Fruit fly (Drosophila melanogaster): ENCODE results near the gene Alp5.

Gene Alp5

DNA sequence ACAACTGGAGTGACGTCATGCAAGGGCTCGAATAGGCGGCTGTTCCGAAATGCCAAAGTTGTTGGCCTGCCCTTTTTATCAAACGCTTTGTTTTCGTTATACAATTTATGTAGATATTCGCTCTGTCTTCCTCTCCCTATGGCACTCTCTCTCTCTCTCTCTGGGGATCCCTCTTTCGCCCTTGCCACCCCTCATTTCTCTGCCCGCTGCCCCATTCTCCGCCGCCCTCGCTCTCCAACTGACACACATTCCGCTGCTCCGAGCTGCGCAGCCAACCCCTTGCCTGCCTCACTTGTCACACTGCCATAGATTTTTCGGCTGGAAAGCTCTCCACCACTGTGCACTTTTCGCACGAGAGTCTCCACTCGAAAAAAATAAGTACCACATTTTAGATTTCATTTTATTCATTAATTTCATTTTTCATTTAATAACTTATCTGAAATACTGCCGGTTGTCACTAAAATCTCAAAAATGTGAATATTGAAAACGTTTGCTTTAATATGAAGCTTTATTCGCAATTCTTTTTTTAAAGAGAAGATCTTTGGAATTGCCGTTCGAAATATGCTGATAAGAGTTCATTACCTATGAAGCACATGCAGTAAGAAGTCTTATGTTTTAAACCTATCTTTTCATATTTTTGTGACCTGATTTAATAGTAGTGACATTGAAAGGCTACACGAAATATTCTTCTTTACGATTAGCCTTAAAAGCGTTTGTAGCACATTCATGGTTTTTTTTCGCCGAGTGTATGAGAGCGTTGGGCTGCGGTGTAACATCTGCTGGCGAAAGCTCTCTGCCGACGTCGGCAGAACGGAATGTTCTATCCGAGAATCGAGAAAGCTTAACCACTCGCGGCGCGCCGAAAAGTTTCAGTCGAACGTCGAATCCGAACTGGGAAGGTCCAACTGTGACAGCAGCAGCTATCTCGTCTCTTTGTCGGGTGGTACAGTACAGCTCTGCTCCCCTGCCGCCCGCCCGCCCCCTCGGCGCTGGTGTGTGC, 49.6 kb downstream of the Alp5 start:
- peak; percentile 81 for TF ChIP-seq CG17801 (GFP tag; optimal IDR thresholded peaks at IDR 0.05; ENCODE audit: partially characterized antibody)

DNA sequence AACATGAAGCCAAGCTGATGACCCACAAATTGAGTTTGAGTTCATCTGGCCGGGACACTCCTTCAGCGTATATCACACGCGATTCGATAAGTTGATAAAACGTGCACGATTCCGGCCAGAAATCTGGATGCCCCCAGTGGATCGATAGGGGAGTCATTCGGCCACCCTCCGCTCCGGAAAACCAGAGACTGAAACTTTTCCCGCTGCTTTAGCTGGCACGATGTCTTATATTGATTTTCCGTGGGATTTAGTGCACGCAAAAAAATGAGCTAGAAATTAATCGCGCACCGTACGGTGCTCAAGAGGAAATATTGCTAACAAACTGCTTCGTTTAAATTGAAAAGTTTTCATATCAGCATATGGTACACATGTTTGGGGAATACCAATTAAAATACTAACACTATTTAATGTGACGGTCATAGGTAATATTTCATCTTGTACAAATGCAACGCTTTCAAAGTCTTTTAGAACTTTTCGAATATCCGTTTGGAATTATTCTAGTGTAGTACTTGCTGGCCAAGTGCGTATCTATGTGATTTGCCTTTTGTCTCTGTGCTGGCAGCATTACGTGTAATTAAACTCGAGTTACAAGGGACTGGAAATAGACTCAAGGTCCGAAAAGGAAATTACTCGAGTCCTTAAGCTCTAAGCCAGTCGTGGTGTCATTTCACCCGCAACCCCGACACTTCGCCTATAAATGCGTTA, 50.7 kb downstream of the Alp5 start:
- TF ChIP-seq CG17801 (GFP tag; optimal IDR thresholded peaks at IDR 0.05; ENCODE audit: partially characterized antibody), result no peak

All from ovary, adult (tissue).